Fruit fly (Drosophila melanogaster) whole organism, embryonic: Measurements from ENCODE around the gene CG7878.
A peak's percentile ranks its signal among the peaks of the same experiment; 100 is the strongest.

Experiments
- B-H2 ChIP-seq: fragments of 200-800 bp; sonication (Bioruptor generic); optimal IDR thresholded peaks from 2 replicates; lab custom pipeline; 2018; ENCODE audit warnings: missing biosample characterization, mild to moderate bottlenecking, missing genetic modification characterization
- CG10209 ChIP-seq: fragments of 200-800 bp; sonication (Bioruptor generic); optimal IDR thresholded peaks from 3 replicates; lab custom pipeline; 2017; ENCODE audit warnings: missing biosample characterization, mild to moderate bottlenecking, missing genetic modification characterization, missing genetic modification reagents
- CG13424 ChIP-seq: fragments of 200-800 bp; sonication (Bioruptor generic); optimal IDR thresholded peaks from 2 replicates; lab custom pipeline; 2019; ENCODE audit warnings: missing biosample characterization, mild to moderate bottlenecking, missing genetic modification characterization, moderate library complexity
- CG13894 ChIP-seq: fragments of 200-800 bp; sonication (Bioruptor generic); optimal IDR thresholded peaks from 3 replicates; lab custom pipeline; 2018; ENCODE audit warnings: missing biosample characterization, mild to moderate bottlenecking, missing genetic modification characterization, moderate library complexity
- CG14667 ChIP-seq: fragments of 200-800 bp; sonication (Bioruptor generic); IDR thresholded peaks from 2 replicates; pipeline ENCODE4 v1.3.6; 2022; ENCODE audit warnings: missing biosample characterization, missing genetic modification characterization
- CG1529 ChIP-seq: fragments of 200-800 bp; sonication (Bioruptor generic); optimal IDR thresholded peaks from 3 replicates; lab custom pipeline; 2018; ENCODE audit warnings: missing biosample characterization, missing genetic modification characterization
- CG15601 ChIP-seq: fragments of 200-800 bp; sonication (Bioruptor generic); optimal IDR thresholded peaks from 3 replicates; lab custom pipeline; 2019; ENCODE audit warnings: missing biosample characterization, mild to moderate bottlenecking, missing genetic modification characterization, moderate library complexity
- CG18262 ChIP-seq: fragments of 200-800 bp; optimal IDR thresholded peaks from 3 replicates; lab custom pipeline; 2019; ENCODE audit warnings: missing biosample characterization, mild to moderate bottlenecking, missing genetic modification characterization, moderate library complexity
- CG2202 ChIP-seq: fragments of 200-800 bp; sonication (Bioruptor generic); optimal IDR thresholded peaks from 2 replicates; lab custom pipeline; 2018; ENCODE audit warnings: missing biosample characterization, mild to moderate bottlenecking, missing genetic modification characterization
- CG2712 ChIP-seq: fragments of 200-800 bp; optimal IDR thresholded peaks from 3 replicates; lab custom pipeline; 2019; ENCODE audit warnings: missing biosample characterization, mild to moderate bottlenecking, missing genetic modification characterization, moderate library complexity
- CG4328 ChIP-seq: fragments of 200-800 bp; sonication (Bioruptor generic); optimal IDR thresholded peaks from 3 replicates; lab custom pipeline; 2017; ENCODE audit warnings: missing biosample characterization, missing genetic modification reagents, missing genetic modification characterization
- CG6813 ChIP-seq: fragments of 200-800 bp; sonication (Bioruptor generic); optimal IDR thresholded peaks from 2 replicates; lab custom pipeline; 2017; ENCODE audit warnings: missing biosample characterization, missing genetic modification characterization, mild to moderate bottlenecking, moderate library complexity, missing genetic modification reagents
- CG8290 ChIP-seq, 3 experiments: fragments of 200-800 bp; sonication (Bioruptor generic); optimal IDR thresholded peaks; 2 replicates each; lab custom pipeline; 2016 to 2019; ENCODE audit warnings: missing biosample characterization in 3 of 3, missing genetic modification characterization in 3 of 3, mild to moderate bottlenecking in 2 of 3, moderate library complexity in 1 of 3
- CoRest ChIP-seq: fragments of 200-800 bp; sonication (Bioruptor generic); optimal IDR thresholded peaks from 3 replicates; lab custom pipeline; 2018; ENCODE audit warnings: missing biosample characterization, mild to moderate bottlenecking, missing genetic modification characterization, moderate library complexity
- D ChIP-seq, 2 experiments: fragments of 200-800 bp in 1 of 2; fragments of >200 bp in 1 of 2; sonication (Bioruptor generic) in 1 of 2; optimal IDR thresholded peaks; 2 replicates in 1 of 2; 3 replicates in 1 of 2; lab custom pipeline; 2017; ENCODE audit warnings: mild to moderate bottlenecking in 1 of 2, missing biosample characterization in 1 of 2, missing genetic modification characterization in 1 of 2, missing genetic modification reagents in 1 of 2
- Dip2 ChIP-seq: fragments of 200-800 bp; sonication (Bioruptor generic); IDR thresholded peaks from 2 replicates; pipeline ENCODE4 v1.3.6; 2022; ENCODE audit warnings: missing biosample characterization, missing genetic modification characterization
- Fer1 ChIP-seq: fragments of 200-800 bp; sonication (Bioruptor generic); optimal IDR thresholded peaks from 2 replicates; lab custom pipeline; 2017; ENCODE audit warnings: missing biosample characterization, mild to moderate bottlenecking, missing genetic modification characterization
- Hmr ChIP-seq: fragments of 200-800 bp; sonication (Bioruptor generic); optimal IDR thresholded peaks from 3 replicates; lab custom pipeline; 2017; ENCODE audit warnings: mild to moderate bottlenecking, missing biosample characterization, missing genetic modification reagents, missing genetic modification characterization
- Meics ChIP-seq: fragments of 200-800 bp; sonication (Bioruptor generic); optimal IDR thresholded peaks from 2 replicates; lab custom pipeline; 2017; ENCODE audit warnings: missing biosample characterization, mild to moderate bottlenecking, missing genetic modification characterization
- Sox102F ChIP-seq: fragments of 200-800 bp; sonication (Bioruptor generic); optimal IDR thresholded peaks from 2 replicates; lab custom pipeline; 2018; ENCODE audit warnings: missing biosample characterization, mild to moderate bottlenecking, missing genetic modification characterization, moderate library complexity
- Xrp1 ChIP-seq: fragments of 200-800 bp; sonication (Bioruptor generic); IDR thresholded peaks from 2 replicates; pipeline ENCODE4 v1.3.6; 2022; ENCODE audit warnings: missing biosample characterization, missing genetic modification characterization
- al ChIP-seq: fragments of 200-800 bp; sonication (Bioruptor generic); IDR thresholded peaks from 2 replicates; pipeline ENCODE4 v1.3.6; 2022; ENCODE audit warnings: missing biosample characterization, missing genetic modification characterization
- bab2 ChIP-seq: fragments of 200-800 bp; sonication (Bioruptor generic); optimal IDR thresholded peaks from 2 replicates; lab custom pipeline; 2016; ENCODE audit warnings: missing biosample characterization, missing genetic modification characterization
- bsh ChIP-seq, 2 experiments: fragments of 200-800 bp; sonication (Bioruptor generic); optimal IDR thresholded peaks; 2 replicates each; lab custom pipeline; 2017 to 2018; ENCODE audit warnings: mild to moderate bottlenecking in 2 of 2, missing biosample characterization in 2 of 2, missing genetic modification characterization in 2 of 2, moderate library complexity in 1 of 2
- chm ChIP-seq: fragments of 200-800 bp; sonication (Bioruptor generic); IDR thresholded peaks from 2 replicates; pipeline ENCODE4 v1.3.6; 2022; ENCODE audit warnings: missing biosample characterization, missing genetic modification characterization
- dmrt11E ChIP-seq: fragments of 200-800 bp; sonication (Bioruptor generic); optimal IDR thresholded peaks from 3 replicates; lab custom pipeline; 2018; ENCODE audit warnings: missing biosample characterization, mild to moderate bottlenecking, missing genetic modification characterization, moderate library complexity
- gcm ChIP-seq: fragments of 200-800 bp; sonication (Bioruptor generic); optimal IDR thresholded peaks from 2 replicates; lab custom pipeline; 2019; ENCODE audit warnings: missing biosample characterization, mild to moderate bottlenecking, missing genetic modification characterization, moderate library complexity
- gem ChIP-seq: fragments of 200-800 bp; sonication (Bioruptor generic); optimal IDR thresholded peaks from 2 replicates; lab custom pipeline; 2019; ENCODE audit warnings: missing biosample characterization, mild to moderate bottlenecking, missing genetic modification characterization, moderate library complexity
- grn ChIP-seq: fragments of 200-800 bp; sonication (Bioruptor generic); optimal IDR thresholded peaks from 3 replicates; lab custom pipeline; 2017; ENCODE audit warnings: missing biosample characterization, missing genetic modification characterization
- gsb-n ChIP-seq: fragments of 200-800 bp; sonication (Bioruptor generic); optimal IDR thresholded peaks from 3 replicates; lab custom pipeline; 2018; ENCODE audit warnings: missing biosample characterization, mild to moderate bottlenecking, missing genetic modification characterization
- insv ChIP-seq, 2 experiments: fragments of 200-800 bp; sonication (Bioruptor generic); optimal IDR thresholded peaks; 3 replicates each; lab custom pipeline; 2016 to 2018; ENCODE audit warnings: missing biosample characterization in 2 of 2, missing genetic modification characterization in 2 of 2
- klu ChIP-seq: fragments of 200-800 bp; sonication (Bioruptor generic); IDR thresholded peaks from 2 replicates; pipeline ENCODE4 v1.3.6; 2022; ENCODE audit warnings: missing biosample characterization, missing genetic modification characterization
- lab ChIP-seq: fragments of 200-800 bp; sonication (Bioruptor generic); optimal IDR thresholded peaks from 3 replicates; lab custom pipeline; 2017; ENCODE audit warnings: missing biosample characterization, missing genetic modification characterization, mild to moderate bottlenecking, moderate library complexity, missing genetic modification reagents
- lola ChIP-seq, 3 experiments: fragments of >200 bp in 2 of 3; fragments of 200-800 bp in 1 of 3; sonication (Bioruptor generic) in 1 of 3; optimal IDR thresholded peaks; 2 replicates each; lab custom pipeline; 2017 to 2019; ENCODE audit warnings: missing biosample characterization in 3 of 3, missing genetic modification characterization in 3 of 3, mild to moderate bottlenecking in 1 of 3, moderate library complexity in 1 of 3
- nerfin-1 ChIP-seq: fragments of 200-800 bp; sonication (Bioruptor generic); optimal IDR thresholded peaks from 3 replicates; lab custom pipeline; 2019; ENCODE audit warnings: missing biosample characterization, mild to moderate bottlenecking, missing genetic modification characterization, moderate library complexity
- org-1 ChIP-seq: fragments of 200-800 bp; sonication (Bioruptor generic); optimal IDR thresholded peaks from 2 replicates; lab custom pipeline; 2017; ENCODE audit warnings: missing biosample characterization, missing genetic modification characterization
- sc ChIP-seq, 3 experiments: fragments of >200 bp in 2 of 3; fragments of 200-800 bp in 1 of 3; sonication (Bioruptor generic) in 1 of 3; optimal IDR thresholded peaks; 2 replicates in 2 of 3; 3 replicates in 1 of 3; lab custom pipeline; 2017; ENCODE audit warnings: mild to moderate bottlenecking in 1 of 3, missing biosample characterization in 1 of 3, missing genetic modification characterization in 1 of 3, missing genetic modification reagents in 1 of 3
- schlank ChIP-seq: fragments of 200-800 bp; sonication (Bioruptor generic); optimal IDR thresholded peaks from 2 replicates; lab custom pipeline; 2018; ENCODE audit warnings: missing biosample characterization, mild to moderate bottlenecking, missing genetic modification characterization
- sqz ChIP-seq: fragments of 200-800 bp; sonication (Bioruptor generic); optimal IDR thresholded peaks from 3 replicates; lab custom pipeline; 2018; ENCODE audit warnings: missing biosample characterization, mild to moderate bottlenecking, missing genetic modification characterization
- unpg ChIP-seq: fragments of 200-800 bp; sonication (Bioruptor generic); optimal IDR thresholded peaks from 3 replicates; lab custom pipeline; 2018; ENCODE audit warnings: missing biosample characterization, mild to moderate bottlenecking, missing genetic modification characterization, moderate library complexity
- vvl ChIP-seq: fragments of 200-800 bp; sonication (Bioruptor generic); IDR thresholded peaks from 2 replicates; pipeline ENCODE4 v1.3.6; 2022; ENCODE audit warnings: missing biosample characterization, missing genetic modification characterization
- wek ChIP-seq: fragments of 200-800 bp; sonication (Bioruptor generic); optimal IDR thresholded peaks from 3 replicates; lab custom pipeline; 2018; ENCODE audit warnings: missing biosample characterization, mild to moderate bottlenecking, missing genetic modification characterization, moderate library complexity

CG7878 gene

dm6 chr3R:8153958-8154606 lies 31.6 kb downstream of the CG7878 start (continued):
- TF ChIP-seq CG15601 (tag; lab: Kevin White, UChicago), result no peak
- peak; percentile 46 for TF ChIP-seq CG18262
- no peak for TF ChIP-seq B-H2 (GFP tag; lab: Kevin White, UChicago)
- no peak for TF ChIP-seq sqz (GFP tag; lab: Kevin White, UChicago)
- TF ChIP-seq CG2712 (tag; lab: Kevin White, UChicago), result peak; percentile 50
- TF ChIP-seq bsh (GFP tag; optimal IDR thresholded peaks at IDR 0.05; lab: Kevin White, UChicago), result peak; percentile 5 to 31
- peak; percentile 22; the same call in 1 of the 2 replicates for TF ChIP-seq Xrp1
- TF ChIP-seq gcm (GFP tag; lab: Kevin White, UChicago), result no peak
- 0 out of 2 replicates have a peak, but pooled peaks have one; percentile 13 for TF ChIP-seq chm (GFP tag; lab: Robert Waterston, UW)
- 0 out of 2 replicates have a peak, but pooled peaks have one; percentile 28 for TF ChIP-seq CG14667 (GFP tag; lab: Robert Waterston, UW)
- TF ChIP-seq vvl (GFP tag; lab: Robert Waterston, UW), result 0 out of 2 replicates have a peak, but pooled peaks have one; percentile 13
- TF ChIP-seq dmrt11E, result peak; percentile 40
- TF ChIP-seq grn (GFP tag; lab: Kevin White, UChicago), result peak; percentile 71
- no peak for TF ChIP-seq insv (GFP tag; optimal IDR thresholded peaks at IDR 0.05; lab: Kevin White, UChicago)
- peak in 1 of 3 experiments; percentile 9 for TF ChIP-seq lola (GFP tag; optimal IDR thresholded peaks at IDR 0.05; lab: Kevin White, UChicago)

dm6 chr3R:8155735-8156670 lies 33.5 kb downstream of the CG7878 start:
- TF ChIP-seq CG1529 (GFP tag; lab: Kevin White, UChicago) (peak; percentile 1), al (GFP tag; lab: Robert Waterston, UW) (no peak), gsb-n (peak; percentile 29), lab (peak; percentile 22), Meics (GFP tag; lab: Kevin White, UChicago) (no peak), CG8290 (GFP tag; optimal IDR thresholded peaks at IDR 0.05; lab: Kevin White, UChicago) (no peak), CG8290 (tag; optimal IDR thresholded peaks at IDR 0.05; lab: Kevin White, UChicago) (peak in 1 of 2 experiments; percentile 35), org-1 (GFP tag; lab: Kevin White, UChicago) (peak; percentile 36), CG13894 (peak; percentile 94), D (optimal IDR thresholded peaks at IDR 0.05; lab: Kevin White, UChicago) (no peak), D (GFP tag; optimal IDR thresholded peaks at IDR 0.05; lab: Kevin White, UChicago) (peak; percentile 3), dmrt11E (peak; percentile 41), CG6813 (peak; percentile 26), unpg (GFP tag; lab: Kevin White, UChicago) (peak; percentile 10), wek (GFP tag; lab: Kevin White, UChicago) (peak; percentile 28), bab2 (GFP tag; lab: Kevin White, UChicago) (peak; percentile 24), Dip2 (GFP tag; lab: Robert Waterston, UW) (no peak), CG13424 (peak; percentile 32), gem (tag; lab: Kevin White, UChicago) (peak; percentile 49), Sox102F (GFP tag; lab: Kevin White, UChicago) (peak; percentile 40), nerfin-1 (tag; lab: Kevin White, UChicago) (peak; percentile 16), Fer1 (GFP tag; lab: Kevin White, UChicago) (no peak), Hmr (GFP tag; lab: Kevin White, UChicago) (peak; percentile 29), grn (GFP tag; lab: Kevin White, UChicago) (peak; percentile 95), klu (GFP tag; lab: Robert Waterston, UW) (no peak), CG4328 (GFP tag; lab: Kevin White, UChicago) (peak; percentile 9), CG15601 (tag; lab: Kevin White, UChicago) (peak; percentile 13), CG2202 (tag; lab: Kevin White, UChicago) (peak; percentile 32), CG10209 (GFP tag; lab: Kevin White, UChicago) (peak; percentile 33), schlank (tag; lab: Kevin White, UChicago) (peak; percentile 11), sc (optimal IDR thresholded peaks at IDR 0.05; lab: Kevin White, UChicago) (no peak), sc (GFP tag; optimal IDR thresholded peaks at IDR 0.05; lab: Kevin White, UChicago) (peak; percentile 54), CoRest (tag; lab: Kevin White, UChicago) (peak; percentile 11)
